Fruit fly (Drosophila melanogaster): Measurements from ENCODE around the gene Mp.
A peak's percentile ranks its signal among the peaks of the same experiment; 100 is the strongest.

The Mp gene

dm6 chr3L:6981109-6981741, 17.4 kb upstream of the Mp start (continued):
- TF ChIP-seq CG2199 (GFP tag; IDR thresholded peaks at IDR 0.05) (0 out of 3 replicates have a peak, but pooled peaks have one; percentile 52), CG1832 (GFP tag; optimal IDR thresholded peaks at IDR 0.05) (peak; percentile 71), sd (tag; optimal IDR thresholded peaks at IDR 0.05) (peak; percentile 10), lmd (GFP tag; IDR thresholded peaks at IDR 0.05) (0 out of 2 replicates have a peak, but pooled peaks have one; percentile 23), TFAM (GFP tag; optimal IDR thresholded peaks at IDR 0.05) (no peak), dysf (GFP tag; IDR thresholded peaks at IDR 0.05) (no peak), zfh2 (GFP tag; optimal IDR thresholded peaks at IDR 0.05) (no peak), CG2202 (tag; optimal IDR thresholded peaks at IDR 0.05) (no peak), CG10543 (GFP tag; optimal IDR thresholded peaks at IDR 0.05) (peak; percentile 38), gfzf (GFP tag; optimal IDR thresholded peaks at IDR 0.05) (no peak), abd-A (tag; optimal IDR thresholded peaks at IDR 0.05) (peak; percentile 71), tgo (GFP tag; IDR thresholded peaks at IDR 0.05) (no peak), CG11085 (GFP tag; IDR thresholded peaks at IDR 0.05) (no peak), ttk (GFP tag; IDR thresholded peaks at IDR 0.05) (no peak), twi (tag; optimal IDR thresholded peaks at IDR 0.05) (peak; percentile 79), Nf-YC (tag; optimal IDR thresholded peaks at IDR 0.05) (peak; percentile 13)

- TF ChIP-seq Oaz (GFP tag; IDR thresholded peaks at IDR 0.05) (no peak), ham (GFP tag; IDR thresholded peaks at IDR 0.05) (no peak), CG10274 (GFP tag; optimal IDR thresholded peaks at IDR 0.05) (no peak), CG10431 (GFP tag; optimal IDR thresholded peaks at IDR 0.05) (no peak), CG5953 (GFP tag; IDR thresholded peaks at IDR 0.05) (no peak), rib (GFP tag; IDR thresholded peaks at IDR 0.05) (no peak), sisA (GFP tag; IDR thresholded peaks at IDR 0.05) (peak; percentile 61), seq (GFP tag; IDR thresholded peaks at IDR 0.05) (no peak), Chrac-16 (GFP tag; optimal IDR thresholded peaks at IDR 0.05) (peak; percentile 43), org-1 (GFP tag; optimal IDR thresholded peaks at IDR 0.05) (peak; percentile 25), gce (GFP tag; IDR thresholded peaks at IDR 0.05) (no peak), CHES-1-like (GFP tag; optimal IDR thresholded peaks at IDR 0.05) (no peak), sug (tag; optimal IDR thresholded peaks at IDR 0.05) (no peak), CG4360 (GFP tag; IDR thresholded peaks at IDR 0.05) (no peak), crol (GFP tag; IDR thresholded peaks at IDR 0.05) (no peak), CG8359 (GFP tag; optimal IDR thresholded peaks at IDR 0.05; ENCODE audit: borderline replicate concordance) (no peak), Trl (optimal IDR thresholded peaks at IDR 0.05) (no peak), Trl (GFP tag; optimal IDR thresholded peaks at IDR 0.05) (peak; percentile 52), CG6813 (GFP tag; optimal IDR thresholded peaks at IDR 0.05) (peak; percentile 12), bigmax (GFP tag; optimal IDR thresholded peaks at IDR 0.05) (no peak), ap (GFP tag; IDR thresholded peaks at IDR 0.05) (no peak), CG17802 (tag; optimal IDR thresholded peaks at IDR 0.05) (no peak), oc (tag; optimal IDR thresholded peaks at IDR 0.05) (peak; percentile 47), CG32772 (GFP tag; IDR thresholded peaks at IDR 0.05) (no peak), B-H2 (GFP tag; optimal IDR thresholded peaks at IDR 0.05) (no peak), CG12659 (GFP tag; optimal IDR thresholded peaks at IDR 0.05) (peak; percentile 33), CG6791 (GFP tag; IDR thresholded peaks at IDR 0.05; ENCODE audit: partially characterized antibody) (0 out of 3 replicates have a peak, but pooled peaks have one; percentile 10), btn (GFP tag; optimal IDR thresholded peaks at IDR 0.05) (peak; percentile 18), ara (GFP tag; IDR thresholded peaks at IDR 0.05) (peak; percentile 50; the same call in 1 of the 2 replicates), Poxn (GFP tag; IDR thresholded peaks at IDR 0.05) (no peak), CG3281 (GFP tag; optimal IDR thresholded peaks at IDR 0.05) (no peak), pzg (GFP tag; optimal IDR thresholded peaks at IDR 0.05) (no peak), CG43689 (GFP tag; IDR thresholded peaks at IDR 0.05) (no peak), Side (GFP tag; optimal IDR thresholded peaks at IDR 0.05) (no peak), nom (GFP tag; optimal IDR thresholded peaks at IDR 0.05) (no peak)
These were observed 16.8 kb upstream of the Mp start for dm6 chr3L:6981823-6982222.
